Fruit fly (Drosophila melanogaster) whole organism, embryonic: Measurements from ENCODE around the gene Pi4KIIalpha.

Experiments
- ATbp ChIP-seq: fragments of 200-800 bp; sonication (Bioruptor generic); optimal IDR thresholded peaks from 2 replicates; lab custom pipeline; 2017; ENCODE audit warnings: missing biosample characterization, mild to moderate bottlenecking, missing genetic modification characterization, missing genetic modification reagents
- B-H1 ChIP-seq: fragments of 200-800 bp; sonication (Bioruptor generic); IDR thresholded peaks from 3 replicates; pipeline ENCODE4 v1.3.6; 2022; ENCODE audit warnings: missing biosample characterization, missing genetic modification characterization
- BEAF-32 ChIP-seq: fragments of 200-800 bp; sonication (Bioruptor generic); optimal IDR thresholded peaks from 3 replicates; lab custom pipeline; 2017; ENCODE audit warnings: missing biosample characterization, missing genetic modification characterization, mild to moderate bottlenecking, moderate library complexity, missing genetic modification reagents
- CG11398 ChIP-seq: fragments of 200-800 bp; sonication (Bioruptor generic); optimal IDR thresholded peaks from 2 replicates; lab custom pipeline; 2016; ENCODE audit warnings: missing biosample characterization, missing genetic modification characterization
- CG11456 ChIP-seq: fragments of 200-800 bp; sonication (Bioruptor generic); IDR thresholded peaks from 3 replicates; pipeline ENCODE4 v1.3.6; 2022; ENCODE audit warnings: missing biosample characterization, missing genetic modification characterization
- CG11695 ChIP-seq: fragments of 200-800 bp; sonication (Bioruptor generic); IDR thresholded peaks from 3 replicates; pipeline ENCODE4 v1.3.6; 2022; ENCODE audit warnings: missing biosample characterization, missing genetic modification characterization
- CG12744 ChIP-seq: fragments of 200-800 bp; sonication (Bioruptor generic); optimal IDR thresholded peaks from 2 replicates; lab custom pipeline; 2016; ENCODE audit warnings: missing biosample characterization, missing genetic modification characterization
- CG13287 ChIP-seq: fragments of 200-800 bp; sonication (Bioruptor generic); IDR thresholded peaks from 2 replicates; pipeline ENCODE4 v1.3.6; 2022; ENCODE audit warnings: missing biosample characterization, missing genetic modification characterization; ENCODE audit not compliant: partially characterized antibody
- CG14965 ChIP-seq: fragments of 200-800 bp; sonication (Bioruptor generic); optimal IDR thresholded peaks from 2 replicates; lab custom pipeline; 2016; ENCODE audit warnings: missing biosample characterization, missing genetic modification characterization, borderline replicate concordance
- CG15073 ChIP-seq: fragments of 200-800 bp; sonication (Bioruptor generic); optimal IDR thresholded peaks from 2 replicates; lab custom pipeline; 2016; ENCODE audit warnings: missing biosample characterization, missing genetic modification characterization
- CG15514 ChIP-seq: fragments of 200-800 bp; sonication (Bioruptor generic); optimal IDR thresholded peaks from 3 replicates; lab custom pipeline; 2017; ENCODE audit warnings: missing biosample characterization, missing genetic modification characterization, mild to moderate bottlenecking, moderate library complexity, missing genetic modification reagents
- CG15601 ChIP-seq: fragments of 200-800 bp; sonication (Bioruptor generic); optimal IDR thresholded peaks from 3 replicates; lab custom pipeline; 2019; ENCODE audit warnings: missing biosample characterization, mild to moderate bottlenecking, missing genetic modification characterization, moderate library complexity
- CG16815 ChIP-seq: fragments of 200-800 bp; sonication (Bioruptor generic); optimal IDR thresholded peaks from 3 replicates; lab custom pipeline; 2017; ENCODE audit warnings: missing biosample characterization, mild to moderate bottlenecking, missing genetic modification characterization
- CG17912 ChIP-seq: fragments of 200-800 bp; sonication (Bioruptor generic); optimal IDR thresholded peaks from 2 replicates; lab custom pipeline; 2018; ENCODE audit warnings: missing biosample characterization, mild to moderate bottlenecking, missing genetic modification characterization
- CG18011 ChIP-seq: fragments of 200-800 bp; sonication (Bioruptor generic); optimal IDR thresholded peaks from 2 replicates; lab custom pipeline; 2017; ENCODE audit warnings: missing biosample characterization, missing genetic modification characterization, mild to moderate bottlenecking, moderate library complexity, missing genotype
- CG1832 ChIP-seq: fragments of 200-800 bp; sonication (Bioruptor generic); optimal IDR thresholded peaks from 2 replicates; lab custom pipeline; 2017; ENCODE audit warnings: missing biosample characterization, mild to moderate bottlenecking, missing genetic modification characterization, inconsistent platforms
- CG30020 ChIP-seq: fragments of 200-800 bp; optimal IDR thresholded peaks from 2 replicates; lab custom pipeline; 2019; ENCODE audit warnings: missing biosample characterization, mild to moderate bottlenecking, missing genetic modification characterization, moderate library complexity
- CG31365 ChIP-seq: fragments of 200-800 bp; sonication (Bioruptor generic); optimal IDR thresholded peaks from 2 replicates; lab custom pipeline; 2018; ENCODE audit warnings: missing biosample characterization, mild to moderate bottlenecking, missing genetic modification characterization
- CG4820 ChIP-seq: fragments of 200-800 bp; sonication (Bioruptor generic); optimal IDR thresholded peaks from 3 replicates; lab custom pipeline; 2016; ENCODE audit warnings: missing biosample characterization, missing genetic modification characterization
- CG7556 ChIP-seq: fragments of 200-800 bp; sonication (Bioruptor generic); optimal IDR thresholded peaks from 2 replicates; lab custom pipeline; 2017; ENCODE audit warnings: missing biosample characterization, mild to moderate bottlenecking, missing genetic modification characterization
- CG8281 ChIP-seq: fragments of 200-800 bp; sonication (Bioruptor generic); optimal IDR thresholded peaks from 2 replicates; lab custom pipeline; 2018; ENCODE audit warnings: missing biosample characterization, mild to moderate bottlenecking, missing genetic modification characterization, moderate library complexity
- CG8290 ChIP-seq, 3 experiments: fragments of 200-800 bp; sonication (Bioruptor generic); optimal IDR thresholded peaks; 2 replicates each; lab custom pipeline; 2016 to 2019; ENCODE audit warnings: missing biosample characterization in 3 of 3, missing genetic modification characterization in 3 of 3, mild to moderate bottlenecking in 2 of 3, moderate library complexity in 1 of 3
- Doc3 ChIP-seq: fragments of 200-800 bp; sonication (Bioruptor generic); IDR thresholded peaks from 3 replicates; pipeline ENCODE4 v1.3.6; 2022; ENCODE audit warnings: missing biosample characterization, missing genetic modification characterization; ENCODE audit not compliant: partially characterized antibody
- Ets65A ChIP-seq: fragments of 200-800 bp; sonication (Bioruptor generic); peaks from one replicate; lab custom pipeline; 2016; ENCODE audit warnings: missing biosample characterization, missing genetic modification characterization
- Hmx ChIP-seq: fragments of 200-800 bp; sonication (Bioruptor generic); optimal IDR thresholded peaks from 2 replicates; lab custom pipeline; 2016; ENCODE audit warnings: missing biosample characterization, missing genetic modification characterization
- Hsf ChIP-seq: fragments of 200-800 bp; sonication (Bioruptor generic); optimal IDR thresholded peaks from 3 replicates; lab custom pipeline; 2016; ENCODE audit warnings: missing biosample characterization, missing genetic modification characterization
- NC2β ChIP-seq: fragments of 200-800 bp; sonication (Bioruptor generic); optimal IDR thresholded peaks from 2 replicates; lab custom pipeline; 2016; ENCODE audit warnings: missing biosample characterization, missing genetic modification characterization
- Nf-YC ChIP-seq: fragments of 200-800 bp; optimal IDR thresholded peaks from 3 replicates; lab custom pipeline; 2019; ENCODE audit warnings: missing biosample characterization, mild to moderate bottlenecking, missing genetic modification characterization, moderate library complexity
- NfI ChIP-seq: fragments of 200-800 bp; sonication (Bioruptor generic); optimal IDR thresholded peaks from 3 replicates; lab custom pipeline; 2018; ENCODE audit warnings: missing biosample characterization, mild to moderate bottlenecking, missing genetic modification characterization, moderate library complexity
- Oaz ChIP-seq: fragments of 200-800 bp; sonication (Bioruptor generic); IDR thresholded peaks from 2 replicates; pipeline ENCODE4 v1.3.6; 2022; ENCODE audit warnings: missing biosample characterization, missing genetic modification characterization
- Poxn ChIP-seq: fragments of 200-800 bp; sonication (Bioruptor generic); IDR thresholded peaks from 2 replicates; pipeline ENCODE4 v1.3.6; 2022; ENCODE audit warnings: missing biosample characterization, missing genetic modification characterization
- Ravus ChIP-seq: fragments of 200-800 bp; sonication (Bioruptor generic); IDR thresholded peaks from 2 replicates; pipeline ENCODE4 v1.3.6; 2022; ENCODE audit warnings: missing biosample characterization, missing genetic modification characterization
- br ChIP-seq: fragments of >200 bp; optimal IDR thresholded peaks from 2 replicates; lab custom pipeline; 2017
- croc ChIP-seq: fragments of 200-800 bp; sonication (Bioruptor generic); conservative IDR thresholded peaks from 3 replicates; pipeline ENCODE4 v1.3.6; 2022; ENCODE audit warnings: missing biosample characterization, missing genetic modification characterization
- da ChIP-seq: fragments of 200-800 bp; sonication (Bioruptor generic); optimal IDR thresholded peaks from 2 replicates; lab custom pipeline; 2016; ENCODE audit warnings: missing biosample characterization, missing genetic modification characterization
- dimm ChIP-seq: fragments of 200-800 bp; sonication (Bioruptor generic); IDR thresholded peaks from 2 replicates; pipeline ENCODE4 v1.3.6; 2022; ENCODE audit warnings: missing biosample characterization, missing genetic modification characterization
- en ChIP-seq: fragments of 200-800 bp; sonication (Bioruptor generic); optimal IDR thresholded peaks from 2 replicates; lab custom pipeline; 2016; ENCODE audit warnings: missing biosample characterization, missing genetic modification characterization
- ftz-f1 ChIP-seq: fragments of 200-800 bp; sonication (Bioruptor generic); optimal IDR thresholded peaks from 2 replicates; lab custom pipeline; 2016; ENCODE audit warnings: missing biosample characterization, missing genetic modification characterization
- fu2 ChIP-seq: fragments of 200-800 bp; sonication (Bioruptor generic); optimal IDR thresholded peaks from 2 replicates; lab custom pipeline; 2016; ENCODE audit warnings: missing biosample characterization, missing genetic modification characterization
- gsb-n ChIP-seq: fragments of 200-800 bp; sonication (Bioruptor generic); optimal IDR thresholded peaks from 3 replicates; lab custom pipeline; 2018; ENCODE audit warnings: missing biosample characterization, mild to moderate bottlenecking, missing genetic modification characterization
- kay ChIP-seq: fragments of 200-800 bp; sonication (Bioruptor generic); optimal IDR thresholded peaks from 2 replicates; lab custom pipeline; 2016; ENCODE audit warnings: missing biosample characterization, missing genetic modification characterization
- lbe ChIP-seq: fragments of 200-800 bp; sonication (Bioruptor generic); optimal IDR thresholded peaks from 2 replicates; lab custom pipeline; 2016; ENCODE audit warnings: missing biosample characterization, mild to moderate bottlenecking, missing genetic modification characterization
- lilli ChIP-seq: fragments of 200-800 bp; sonication (Bioruptor generic); optimal IDR thresholded peaks from 3 replicates; lab custom pipeline; 2016; ENCODE audit warnings: missing biosample characterization, missing genetic modification characterization
- p53 ChIP-seq: fragments of 200-800 bp; sonication (Bioruptor generic); optimal IDR thresholded peaks from 2 replicates; lab custom pipeline; 2016; ENCODE audit warnings: missing biosample characterization, missing genetic modification characterization
- pum ChIP-seq: fragments of 200-800 bp; sonication (Bioruptor generic); optimal IDR thresholded peaks from 2 replicates; lab custom pipeline; 2016; ENCODE audit warnings: missing biosample characterization, missing genetic modification characterization
- sima ChIP-seq: fragments of 200-800 bp; sonication (Bioruptor generic); optimal IDR thresholded peaks from 2 replicates; lab custom pipeline; 2016; ENCODE audit warnings: missing biosample characterization, missing genetic modification characterization
- sisA ChIP-seq: fragments of 200-800 bp; sonication (Bioruptor generic); IDR thresholded peaks from 2 replicates; pipeline ENCODE4 v1.3.6; 2022; ENCODE audit warnings: missing biosample characterization, missing genetic modification characterization
- slbo ChIP-seq: fragments of 200-800 bp; sonication (Bioruptor generic); IDR thresholded peaks from 2 replicates; pipeline ENCODE4 v1.3.6; 2022; ENCODE audit warnings: missing biosample characterization, missing genetic modification characterization
- slou ChIP-seq: fragments of 200-800 bp; sonication (Bioruptor generic); optimal IDR thresholded peaks from 3 replicates; lab custom pipeline; 2016; ENCODE audit warnings: missing biosample characterization, missing genetic modification characterization
- sug ChIP-seq: fragments of 200-800 bp; optimal IDR thresholded peaks from 2 replicates; lab custom pipeline; 2019; ENCODE audit warnings: missing biosample characterization, mild to moderate bottlenecking, missing genetic modification characterization, moderate library complexity
- zen2 ChIP-seq: fragments of 200-800 bp; sonication (Bioruptor generic); IDR thresholded peaks from 3 replicates; pipeline ENCODE4 v1.3.6; 2022; ENCODE audit warnings: missing biosample characterization, missing genetic modification characterization; ENCODE audit not compliant: partially characterized antibody

The Pi4KIIalpha gene

dm6 chr3R:5565623-5566022 lies 2.2 kb upstream of the Pi4KIIalpha start (continued):
- no peak for TF ChIP-seq CG30020 (tag; lab: Kevin White, UChicago)
- TF ChIP-seq da (GFP tag; lab: Kevin White, UChicago) = peak; percentile 12
- TF ChIP-seq slou (GFP tag; lab: Kevin White, UChicago) = peak; percentile 40
- peak; percentile 27 for TF ChIP-seq CG12744 (GFP tag; lab: Kevin White, UChicago)
- TF ChIP-seq CG1832 (GFP tag; lab: Kevin White, UChicago) = no peak
- TF ChIP-seq Ets65A (GFP tag; lab: Kevin White, UChicago) = peak; percentile 95
- peak; percentile 80 for TF ChIP-seq CG15514 (GFP tag; lab: Kevin White, UChicago)
- peak; percentile 30; the same call in 1 of the 2 replicates for TF ChIP-seq Ravus (GFP tag; lab: Robert Waterston, UW)
- peak; percentile 36 for TF ChIP-seq CG14965 (GFP tag; lab: Kevin White, UChicago)
- TF ChIP-seq en (GFP tag; lab: Kevin White, UChicago) = peak; percentile 60
- TF ChIP-seq CG8281 (tag; lab: Kevin White, UChicago) = peak; percentile 62
- TF ChIP-seq NC2β (GFP tag; lab: Kevin White, UChicago) = peak; percentile 63
- peak; percentile 56; the same call in 2 of the 3 replicates for TF ChIP-seq croc (GFP tag; lab: Robert Waterston, UW)
- TF ChIP-seq Oaz (GFP tag; lab: Robert Waterston, UW) = peak; percentile 81
- no peak for TF ChIP-seq ftz-f1 (GFP tag; lab: Kevin White, UChicago)
- peak; percentile 49 for TF ChIP-seq CG11398 (GFP tag; lab: Kevin White, UChicago)
- no peak for TF ChIP-seq CG15073 (GFP tag; lab: Kevin White, UChicago)
- peak; percentile 33; the same call in 1 of the 2 replicates for TF ChIP-seq Poxn (GFP tag; lab: Robert Waterston, UW)
- TF ChIP-seq CG11456 (GFP tag; lab: Robert Waterston, UW) = peak; percentile 83
- TF ChIP-seq CG7556 (GFP tag; lab: Kevin White, UChicago) = peak; percentile 82
- TF ChIP-seq CG8290 (GFP tag; optimal IDR thresholded peaks at IDR 0.05; lab: Kevin White, UChicago) = no peak
- peak in 1 of 2 experiments; percentile 84 for TF ChIP-seq CG8290 (tag; optimal IDR thresholded peaks at IDR 0.05; lab: Kevin White, UChicago)
- peak; percentile 10 for TF ChIP-seq p53 (GFP tag; lab: Kevin White, UChicago)
- TF ChIP-seq gsb-n = no peak
- peak; percentile 33 for TF ChIP-seq CG15601 (tag; lab: Kevin White, UChicago)
- no peak for TF ChIP-seq br (lab: Kevin White, UChicago)
- TF ChIP-seq sug (tag; lab: Kevin White, UChicago) = peak; percentile 95
- TF ChIP-seq slbo = peak; percentile 92
- TF ChIP-seq Hmx (GFP tag; lab: Kevin White, UChicago) = no peak
- peak; percentile 46 for TF ChIP-seq CG16815 (GFP tag; lab: Kevin White, UChicago)
- TF ChIP-seq sisA (GFP tag; lab: Robert Waterston, UW) = peak; percentile 86
- no peak for TF ChIP-seq CG13287 (GFP tag; lab: Robert Waterston, UW)
- TF ChIP-seq CG31365 = peak; percentile 51
- TF ChIP-seq pum (GFP tag; lab: Kevin White, UChicago) = peak; percentile 75
- no peak for TF ChIP-seq CG17912 (GFP tag; lab: Kevin White, UChicago)
- TF ChIP-seq Hsf (GFP tag; lab: Kevin White, UChicago) = peak; percentile 76
- TF ChIP-seq CG11695 (GFP tag; lab: Robert Waterston, UW) = peak; percentile 89
- TF ChIP-seq lbe (GFP tag; lab: Kevin White, UChicago) = peak; percentile 68
- peak; percentile 65 for TF ChIP-seq CG4820 (GFP tag; lab: Kevin White, UChicago)
- peak; percentile 42; the same call in 1 of the 2 replicates for TF ChIP-seq dimm (GFP tag; lab: Robert Waterston, UW)
- peak; percentile 81 for TF ChIP-seq NfI (GFP tag; lab: Kevin White, UChicago)
- TF ChIP-seq sima = peak; percentile 51
- no peak for TF ChIP-seq BEAF-32
- TF ChIP-seq ATbp (GFP tag; lab: Kevin White, UChicago) = peak; percentile 84
- peak; percentile 82 for TF ChIP-seq lilli (GFP tag; lab: Kevin White, UChicago)
- no peak for TF ChIP-seq Doc3 (GFP tag; lab: Robert Waterston, UW)
- TF ChIP-seq kay (GFP tag; lab: Kevin White, UChicago) = peak; percentile 39
- TF ChIP-seq fu2 = peak; percentile 53
- no peak for TF ChIP-seq Nf-YC (tag; lab: Kevin White, UChicago)
- TF ChIP-seq B-H1 = peak; percentile 84
- peak; percentile 61 for TF ChIP-seq CG18011
- no peak for TF ChIP-seq zen2
